Worm (Caenorhabditis elegans) whole organism, dauer: ENCODE data around the gene Y73B6BL.288.
"Not testable (repeated sequence)": the region's sequence is repeated elsewhere in the genome, so short reads cannot be mapped to it uniquely, and the experiment has no call there.

Experiments used
- unc-62 ChIP-seq: sonication (generic microtip); optimal IDR thresholded peaks from 2 replicates; lab custom pipeline; 2017; ENCODE audit warnings: missing biosample characterization, missing genetic modification reagents, missing genetic modification characterization

Gene Y73B6BL.288

ce11 chrIV:6337353-6337752 is 5.0 kb downstream of the Y73B6BL.288 start, which contains the start of gene ipla-6:
ipla-6 (plus strand) TSS chrIV:6337653.
- no peak for TF ChIP-seq unc-62

ce11 chrIV:6336748-6337147 is 5.6 kb downstream of the Y73B6BL.288 start:
- peak; percentile 21 for TF ChIP-seq unc-62

- TF ChIP-seq unc-62: no peak
Measured at ce11 chrIV:6335908-6336307, 6.4 kb downstream of the Y73B6BL.288 start, which contains the start of gene mif-4. mif-4 (minus strand) TSS chrIV:6335994.

ce11 chrIV:6333915-6334314 is 8.4 kb downstream of the Y73B6BL.288 start, which contains the start of gene blos-2:
blos-2 (plus strand) TSS chrIV:6334215.
- TF ChIP-seq unc-62: no peak

- no peak for TF ChIP-seq unc-62
Measured at ce11 chrIV:6330790-6331189, 11.5 kb downstream of the Y73B6BL.288 start.

- TF ChIP-seq unc-62: no peak
Measured at ce11 chrIV:6329339-6329738, 13.0 kb downstream of the Y73B6BL.288 start, which contains the start of gene seu-1. seu-1 (plus strand) TSS chrIV:6329639.

- no peak for TF ChIP-seq unc-62
Measured at ce11 chrIV:6328198-6328597, 14.1 kb downstream of the Y73B6BL.288 start.

ce11 chrIV:6327363-6328015 is 14.8 kb downstream of the Y73B6BL.288 start:
- no peak for TF ChIP-seq unc-62

- TF ChIP-seq unc-62: no peak
Measured at ce11 chrIV:6326448-6326847, 15.9 kb downstream of the Y73B6BL.288 start, which contains the start of gene lsm-8. lsm-8 (plus strand) TSS chrIV:6326526.

- TF ChIP-seq unc-62: no peak
Measured at ce11 chrIV:6325772-6326171, 16.6 kb downstream of the Y73B6BL.288 start.

ce11 chrIV:6323654-6324224 is 18.6 kb downstream of the Y73B6BL.288 start, which contains the start of gene sqd-1:
sqd-1 (plus strand) TSS chrIV:6324174.
- no peak for TF ChIP-seq unc-62

ce11 chrIV:6321667-6322066 is 20.7 kb downstream of the Y73B6BL.288 start, which contains the start of gene Y73B6BL.29:
Y73B6BL.29 (plus strand) TSS chrIV:6321929.
- no peak for TF ChIP-seq unc-62

- not testable (repeated sequence) for TF ChIP-seq unc-62
Measured at ce11 chrIV:6317357-6317756, 25.0 kb downstream of the Y73B6BL.288 start, which contains the start of gene Y73B6BL.12. Y73B6BL.12 (minus strand) TSS chrIV:6317457.

- no peak for TF ChIP-seq unc-62
Measured at ce11 chrIV:6307439-6307838, 34.9 kb downstream of the Y73B6BL.288 start, which contains the start of gene csp-2. csp-2 (plus strand) TSS chrIV:6307739.

ce11 chrIV:6303642-6304041 is 38.7 kb downstream of the Y73B6BL.288 start, which contains the start of gene srv-25:
srv-25 (minus strand) TSS chrIV:6303742.
- no peak for TF ChIP-seq unc-62

- no peak for TF ChIP-seq unc-62
Measured at ce11 chrIV:6301764-6302163, 40.6 kb downstream of the Y73B6BL.288 start, which contains the start of gene srv-26. srv-26 (minus strand) TSS chrIV:6301864.

- no peak for TF ChIP-seq unc-62
Measured at ce11 chrIV:6299523-6299922, 42.8 kb downstream of the Y73B6BL.288 start.

- TF ChIP-seq unc-62: no peak
Measured at ce11 chrIV:6298253-6298652, 44.1 kb downstream of the Y73B6BL.288 start, which contains the start of gene srv-27. srv-27 (minus strand) TSS chrIV:6298353.
